Worm (Caenorhabditis elegans): ENCODE results near the gene kin-29.

kin-29 gene

ce11 chrX:2837477-2837876, 14.8 kb downstream of the kin-29 start (continued):
- TF ChIP-seq dmd-8 (GFP tag; IDR thresholded peaks at IDR 0.05): no peak
- no peak for TF ChIP-seq duxl-1 (tag; optimal IDR thresholded peaks at IDR 0.05; ENCODE audit: poor library complexity)
- TF ChIP-seq lsy-2 (tag; optimal IDR thresholded peaks at IDR 0.05): no peak
- no peak for TF ChIP-seq ceh-28 (tag; optimal IDR thresholded peaks at IDR 0.05)
- TF ChIP-seq hmg-1.1 (GFP tag; IDR thresholded peaks at IDR 0.05): no peak
- peak; percentile 32; the same call in 1 of the 2 replicates for TF ChIP-seq dmd-6 (GFP tag; IDR thresholded peaks at IDR 0.05)
- no peak for TF ChIP-seq egl-43 (GFP tag; IDR thresholded peaks at IDR 0.05)
- TF ChIP-seq php-3 (GFP tag; IDR thresholded peaks at IDR 0.05): peak; percentile 57; the same call in 1 of the 2 replicates
- TF ChIP-seq nhr-42 (GFP tag; IDR thresholded peaks at IDR 0.05): no peak
- no peak for TF ChIP-seq lin-15B (tag; optimal IDR thresholded peaks at IDR 0.05)
- TF ChIP-seq mdt-29 (GFP tag; IDR thresholded peaks at IDR 0.05): no peak

ce11 chrX:2836770-2837169, 15.5 kb downstream of the kin-29 start:
- no peak for TF ChIP-seq hif-1 (tag; optimal IDR thresholded peaks at IDR 0.05)
- TF ChIP-seq dve-1 (tag; optimal IDR thresholded peaks at IDR 0.05; ENCODE audit: insufficient read depth): peak; percentile 57
- peak; percentile 78; the same call in 1 of the 2 replicates for TF ChIP-seq tra-1 (GFP tag; IDR thresholded peaks at IDR 0.05)
- no peak for TF ChIP-seq aly-2 (tag; optimal IDR thresholded peaks at IDR 0.05)
- TF ChIP-seq ctbp-1 (GFP tag; IDR thresholded peaks at IDR 0.05): no peak
- TF ChIP-seq dmd-6 (GFP tag; IDR thresholded peaks at IDR 0.05): peak; percentile 87
- TF ChIP-seq hlh-11 (tag; optimal IDR thresholded peaks at IDR 0.05): peak; percentile 61
- TF ChIP-seq unc-62 (GFP tag; optimal IDR thresholded peaks at IDR 0.05 in 1 of 2): peak in 1 of 2 experiments; percentile 0
- TF ChIP-seq unc-62 (tag; optimal IDR thresholded peaks at IDR 0.05): no peak
- no peak for TF ChIP-seq T26A8.4 (GFP tag; IDR thresholded peaks at IDR 0.05)
- TF ChIP-seq egl-27 (tag; optimal IDR thresholded peaks at IDR 0.05): no peak
- TF ChIP-seq mxl-3 (GFP tag; optimal IDR thresholded peaks at IDR 0.05): peak; percentile 2
- TF ChIP-seq php-3 (GFP tag; IDR thresholded peaks at IDR 0.05): peak; percentile 71
- TF ChIP-seq pqm-1 (tag; optimal IDR thresholded peaks at IDR 0.05): peak; percentile 79
- TF ChIP-seq daf-16 (GFP tag; optimal IDR thresholded peaks at IDR 0.05): no peak
- TF ChIP-seq daf-16 (tag; optimal IDR thresholded peaks at IDR 0.05): peak; percentile 59

ce11 chrX:2827702-2828182, 24.5 kb downstream of the kin-29 start, which contains the start of gene ssr-2:
Gene ssr-2, minus strand, starts transcription at chrX:2827752.
- TF ChIP-seq nhr-11 (tag; optimal IDR thresholded peaks at IDR 0.05) (no peak), tag-97 (GFP tag; IDR thresholded peaks at IDR 0.05) (no peak), nhr-48 (tag; optimal IDR thresholded peaks at IDR 0.05) (no peak), spr-3 (GFP tag; optimal IDR thresholded peaks at IDR 0.05) (no peak), aha-1 (tag) (peak; percentile 6), lin-1 (GFP tag; IDR thresholded peaks at IDR 0.05) (no peak), dpl-1 (GFP tag; optimal IDR thresholded peaks at IDR 0.05) (no peak), hmg-1.1 (GFP tag; IDR thresholded peaks at IDR 0.05) (no peak)

- TF ChIP-seq spr-3 (GFP tag; optimal IDR thresholded peaks at IDR 0.05) (no peak), snpc-1.2 (GFP tag; IDR thresholded peaks at IDR 0.05) (0 out of 2 replicates have a peak, but pooled peaks have one; percentile 34), set-16 (GFP tag; IDR thresholded peaks at IDR 0.05) (peak; percentile 85)
These were observed 25.9 kb downstream of the kin-29 start for ce11 chrX:2826337-2826736.

- no peak for TF ChIP-seq F49E8.2 (tag; optimal IDR thresholded peaks at IDR 0.05; ENCODE audit: borderline replicate concordance)
- no peak for TF ChIP-seq nhr-25 (tag; optimal IDR thresholded peaks at IDR 0.05; ENCODE audit: borderline replicate concordance, insufficient read depth)
- no peak for TF ChIP-seq unc-39 (tag; optimal IDR thresholded peaks at IDR 0.05)
- no peak for TF ChIP-seq nhr-11 (tag; optimal IDR thresholded peaks at IDR 0.05)
- no peak for TF ChIP-seq set-16 (GFP tag; IDR thresholded peaks at IDR 0.05)
- no peak for TF ChIP-seq nhr-48 (tag; optimal IDR thresholded peaks at IDR 0.05)
- TF ChIP-seq ceh-20 (GFP tag; IDR thresholded peaks at IDR 0.05): no peak
- no peak for TF ChIP-seq skn-1 (tag; optimal IDR thresholded peaks at IDR 0.05)
- TF ChIP-seq hlh-11 (tag; optimal IDR thresholded peaks at IDR 0.05): no peak
- no peak for TF ChIP-seq nhr-77 (tag; optimal IDR thresholded peaks at IDR 0.05)
- no peak for TF ChIP-seq lin-1 (GFP tag; IDR thresholded peaks at IDR 0.05)
- TF ChIP-seq mdt-29 (GFP tag; IDR thresholded peaks at IDR 0.05): no peak
- no peak for TF ChIP-seq php-3 (GFP tag; IDR thresholded peaks at IDR 0.05)
- no peak for TF ChIP-seq daf-12 (tag; optimal IDR thresholded peaks at IDR 0.05)
- TF ChIP-seq vab-7 (GFP tag; IDR thresholded peaks at IDR 0.05): no peak
- TF ChIP-seq pqm-1 (tag; optimal IDR thresholded peaks at IDR 0.05): no peak
- no peak for TF ChIP-seq F26F4.8 (GFP tag; conservative IDR thresholded peaks at IDR 0.05)
- TF ChIP-seq fkh-10 (GFP tag; optimal IDR thresholded peaks at IDR 0.05): no peak
These were observed 32.1 kb downstream of the kin-29 start, which contains the start of gene tsp-6 for ce11 chrX:2820148-2820547. Gene tsp-6, plus strand, starts transcription at chrX:2820448.

Data from whole organism, L4 larva.